Worm (Caenorhabditis elegans): ENCODE data around the gene F41F3.8.

Gene F41F3.8

DNA sequence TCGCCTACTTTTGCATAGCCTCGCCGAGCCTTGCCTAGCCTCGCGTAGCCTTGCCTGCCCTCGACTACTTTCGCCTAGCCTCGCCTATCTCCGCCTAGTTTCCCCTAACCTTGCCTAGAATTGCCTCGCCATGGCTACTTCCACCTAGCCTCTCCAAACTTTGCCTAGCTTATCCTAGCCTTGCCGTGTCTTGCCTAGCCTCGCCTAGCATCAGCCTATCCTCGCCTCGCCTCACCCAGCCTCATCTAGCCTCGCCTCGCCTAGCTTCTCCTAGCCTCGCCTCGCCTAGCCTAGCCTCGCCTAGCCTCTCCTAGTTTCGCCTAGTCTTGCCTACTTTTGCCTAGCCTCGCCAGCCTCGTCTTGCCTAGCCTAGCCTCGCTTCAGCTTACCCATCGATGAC is 18.4 kb downstream of the F41F3.8 start:
- TF ChIP-seq elt-3 (tag; optimal IDR thresholded peaks at IDR 0.05) (no peak), hlh-17 (GFP tag; optimal IDR thresholded peaks at IDR 0.05; ENCODE audit: borderline replicate concordance) (no peak), mep-1 (tag; optimal IDR thresholded peaks at IDR 0.05) (no peak), nhr-76 (tag; optimal IDR thresholded peaks at IDR 0.05) (no peak), lin-14 (GFP tag; optimal IDR thresholded peaks at IDR 0.05) (no peak), hlh-4 (tag; optimal IDR thresholded peaks at IDR 0.05) (no peak), dsc-1 (tag; optimal IDR thresholded peaks at IDR 0.05) (no peak), isw-1 (GFP tag; IDR thresholded peaks at IDR 0.05) (no peak), nhr-71 (tag; optimal IDR thresholded peaks at IDR 0.05) (no peak), egl-13 (tag; optimal IDR thresholded peaks at IDR 0.05) (no peak), ceh-8 (GFP tag; optimal IDR thresholded peaks at IDR 0.05) (no peak)

DNA sequence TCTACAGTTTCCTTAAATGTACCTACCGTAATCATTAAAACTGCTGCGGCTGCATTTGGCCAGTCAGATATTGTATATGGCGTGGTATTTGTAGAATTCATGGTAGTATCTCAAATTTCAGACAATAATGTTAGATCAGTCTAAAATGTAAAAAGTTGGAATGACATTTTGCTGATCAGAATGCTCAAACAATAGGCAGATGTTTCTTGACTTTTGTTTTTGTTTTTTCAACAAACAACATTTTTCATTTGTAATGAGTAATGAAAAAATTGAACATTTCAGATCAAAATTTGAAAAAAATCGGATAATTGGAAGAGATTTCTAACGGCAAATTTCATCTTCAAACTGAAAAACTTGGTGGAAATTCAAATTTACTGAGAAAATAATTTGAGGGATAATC is 20.0 kb downstream of the F41F3.8 start, which contains the start of gene srx-77:
TSS of gene srx-77 (minus strand) at position 101 of the 400 bp plus-strand sequence.
- no peak for TF ChIP-seq elt-2 (tag; optimal IDR thresholded peaks at IDR 0.05)
- TF ChIP-seq ceh-88 (GFP tag; IDR thresholded peaks at IDR 0.05), result no peak
- no peak for TF ChIP-seq mep-1 (tag; optimal IDR thresholded peaks at IDR 0.05)
- no peak for TF ChIP-seq nhr-90 (tag; optimal IDR thresholded peaks at IDR 0.05; ENCODE audit: poor library complexity)
- no peak for TF ChIP-seq isw-1 (GFP tag; IDR thresholded peaks at IDR 0.05)
- TF ChIP-seq jun-1 (tag; optimal IDR thresholded peaks at IDR 0.05), result no peak
- no peak for TF ChIP-seq nhr-20 (tag; optimal IDR thresholded peaks at IDR 0.05)
- TF ChIP-seq sup-37 (GFP tag; optimal IDR thresholded peaks at IDR 0.05), result no peak
- no peak for TF ChIP-seq swsn-7 (tag; optimal IDR thresholded peaks at IDR 0.05)
- TF ChIP-seq tlp-1 (tag; optimal IDR thresholded peaks at IDR 0.05), result no peak
- no peak for TF ChIP-seq dpl-1 (GFP tag; optimal IDR thresholded peaks at IDR 0.05)
- no peak for TF ChIP-seq ces-1 (GFP tag; optimal IDR thresholded peaks at IDR 0.05)
- no peak for TF ChIP-seq pax-3 (tag; optimal IDR thresholded peaks at IDR 0.05)
- TF ChIP-seq unc-30 (tag; optimal IDR thresholded peaks at IDR 0.05), result no peak
- no peak for TF ChIP-seq unc-86 (tag; optimal IDR thresholded peaks at IDR 0.05)
- TF ChIP-seq C04F5.9 (tag; optimal IDR thresholded peaks at IDR 0.05), result no peak
- TF ChIP-seq nhr-19 (GFP tag; conservative IDR thresholded peaks at IDR 0.05), result no peak
- TF ChIP-seq nhr-77 (tag; optimal IDR thresholded peaks at IDR 0.05), result no peak
- TF ChIP-seq ceh-8 (GFP tag; optimal IDR thresholded peaks at IDR 0.05), result no peak
- no peak for TF ChIP-seq pag-3 (tag; optimal IDR thresholded peaks at IDR 0.05; ENCODE audit: borderline replicate concordance, insufficient read depth)

DNA sequence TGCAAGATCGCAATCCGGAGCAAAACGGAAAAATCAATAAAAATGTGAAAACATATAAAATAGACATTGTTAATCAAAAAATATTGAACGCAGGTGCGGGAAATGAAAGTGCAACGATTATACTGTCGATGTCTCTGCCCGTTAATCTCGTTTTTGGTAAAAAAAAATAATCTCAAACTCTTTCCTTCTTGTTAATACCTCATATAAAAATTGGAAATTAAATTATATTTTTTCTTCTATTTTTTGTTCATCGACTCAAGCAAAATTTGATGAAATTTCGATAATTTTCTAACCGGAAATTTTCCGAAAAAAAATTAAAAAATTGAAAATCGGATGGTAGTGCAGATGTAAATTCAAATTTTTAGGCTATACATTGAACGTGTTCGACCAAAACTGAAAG is 23.9 kb downstream of the F41F3.8 start, which contains the start of gene K03B4.9:
TSS of gene K03B4.9 (minus strand) at position 101 of the 400 bp plus-strand sequence.
- TF ChIP-seq F16B12.6 (tag; optimal IDR thresholded peaks at IDR 0.05), result no peak
- TF ChIP-seq aha-1 (tag; optimal IDR thresholded peaks at IDR 0.05), result no peak
- no peak for TF ChIP-seq fkh-4 (tag; optimal IDR thresholded peaks at IDR 0.05; ENCODE audit: borderline replicate concordance)
- no peak for TF ChIP-seq nhr-11 (tag; optimal IDR thresholded peaks at IDR 0.05)
- no peak for TF ChIP-seq ets-5 (GFP tag; IDR thresholded peaks at IDR 0.05)
- no peak for TF ChIP-seq grh-1 (GFP tag; IDR thresholded peaks at IDR 0.05)
- TF ChIP-seq snu-23 (GFP tag; optimal IDR thresholded peaks at IDR 0.05), result no peak
- no peak for TF ChIP-seq mef-2 (tag; optimal IDR thresholded peaks at IDR 0.05)
- no peak for TF ChIP-seq snpc-4 (tag; optimal IDR thresholded peaks at IDR 0.05)
- no peak for TF ChIP-seq unc-30 (tag; optimal IDR thresholded peaks at IDR 0.05)
- no peak for TF ChIP-seq dsc-1 (tag; optimal IDR thresholded peaks at IDR 0.05)
- no peak for TF ChIP-seq nhr-90 (tag; optimal IDR thresholded peaks at IDR 0.05; ENCODE audit: poor library complexity)
- TF ChIP-seq efl-3 (GFP tag; optimal IDR thresholded peaks at IDR 0.05), result no peak
- no peak for TF ChIP-seq egl-13 (tag; optimal IDR thresholded peaks at IDR 0.05)
- TF ChIP-seq Y116A8C.19 (tag; optimal IDR thresholded peaks at IDR 0.05; ENCODE audit: borderline replicate concordance), result no peak
- TF ChIP-seq ztf-11 (tag; optimal IDR thresholded peaks at IDR 0.05), result no peak
